Fruit fly (Drosophila melanogaster) whole organism, embryonic: ENCODE measurements around the gene CG14721.

Experiments
- Ada2b ChIP-seq: fragments of 200-800 bp; sonication (Bioruptor generic); IDR thresholded peaks from 2 replicates; pipeline ENCODE4 v1.3.6; 2022; ENCODE audit warnings: missing biosample characterization, missing genetic modification characterization
- Adf1 ChIP-seq: fragments of 200-800 bp; sonication (Bioruptor generic); IDR thresholded peaks from 2 replicates; pipeline ENCODE4 v1.3.6; 2022; ENCODE audit warnings: missing biosample characterization, missing genetic modification characterization
- Antp ChIP-seq: fragments of 200-800 bp; sonication (Bioruptor generic); optimal IDR thresholded peaks from 3 replicates; lab custom pipeline; 2016; ENCODE audit warnings: missing biosample characterization, missing genetic modification characterization
- CG1233 ChIP-seq: fragments of 200-800 bp; sonication (Bioruptor generic); optimal IDR thresholded peaks from 4 replicates; lab custom pipeline; 2018; ENCODE audit warnings: missing biosample characterization, mild to moderate bottlenecking, missing genetic modification characterization
- CG12659 ChIP-seq: fragments of 200-800 bp; sonication (Bioruptor generic); optimal IDR thresholded peaks from 3 replicates; lab custom pipeline; 2017; ENCODE audit warnings: mild to moderate bottlenecking, missing biosample characterization, missing genetic modification reagents, missing genetic modification characterization
- CG12769 ChIP-seq: fragments of 200-800 bp; sonication (Bioruptor generic); optimal IDR thresholded peaks from 2 replicates; lab custom pipeline; 2019; ENCODE audit warnings: missing biosample characterization, mild to moderate bottlenecking, missing genetic modification characterization, moderate library complexity
- CG15011 ChIP-seq: fragments of 200-800 bp; sonication (Bioruptor generic); optimal IDR thresholded peaks from 3 replicates; lab custom pipeline; 2018; ENCODE audit warnings: missing biosample characterization, mild to moderate bottlenecking, missing genetic modification characterization
- CG15073 ChIP-seq: fragments of 200-800 bp; sonication (Bioruptor generic); optimal IDR thresholded peaks from 2 replicates; lab custom pipeline; 2016; ENCODE audit warnings: missing biosample characterization, missing genetic modification characterization
- CG15601 ChIP-seq: fragments of 200-800 bp; sonication (Bioruptor generic); optimal IDR thresholded peaks from 3 replicates; lab custom pipeline; 2019; ENCODE audit warnings: missing biosample characterization, mild to moderate bottlenecking, missing genetic modification characterization, moderate library complexity
- CG16779 ChIP-seq: fragments of 200-800 bp; sonication (Bioruptor generic); IDR thresholded peaks from 2 replicates; pipeline ENCODE4 v1.3.6; 2022; ENCODE audit warnings: missing biosample characterization, missing genetic modification characterization
- CG16813 ChIP-seq: fragments of 200-800 bp; sonication (Bioruptor generic); IDR thresholded peaks from 3 replicates; pipeline ENCODE4 v1.3.6; 2022; ENCODE audit warnings: missing biosample characterization, missing genetic modification characterization; ENCODE audit not compliant: partially characterized antibody
- CG18011 ChIP-seq: fragments of 200-800 bp; sonication (Bioruptor generic); optimal IDR thresholded peaks from 2 replicates; lab custom pipeline; 2017; ENCODE audit warnings: missing biosample characterization, missing genetic modification characterization, mild to moderate bottlenecking, moderate library complexity, missing genotype
- CG18619 ChIP-seq: fragments of 200-800 bp; sonication (Bioruptor generic); optimal IDR thresholded peaks from 3 replicates; lab custom pipeline; 2017; ENCODE audit warnings: missing biosample characterization, mild to moderate bottlenecking, missing genetic modification characterization
- CG30431 ChIP-seq: fragments of 200-800 bp; sonication (Bioruptor generic); optimal IDR thresholded peaks from 2 replicates; lab custom pipeline; 2017; ENCODE audit warnings: missing biosample characterization, missing genetic modification characterization
- CG31388 ChIP-seq: fragments of 200-800 bp; sonication (Bioruptor generic); optimal IDR thresholded peaks from 2 replicates; lab custom pipeline; 2016; ENCODE audit warnings: missing biosample characterization, missing genetic modification characterization
- CG32532 ChIP-seq: fragments of 200-800 bp; sonication (Bioruptor generic); IDR thresholded peaks from 2 replicates; pipeline ENCODE4 v1.3.6; 2022; ENCODE audit warnings: missing biosample characterization, missing genetic modification characterization
- CG3847 ChIP-seq: fragments of 200-800 bp; sonication (Bioruptor generic); IDR thresholded peaks from 2 replicates; pipeline ENCODE4 v1.3.6; 2022; ENCODE audit warnings: missing biosample characterization, missing genetic modification characterization
- CG4404 ChIP-seq: fragments of 200-800 bp; sonication (Bioruptor generic); IDR thresholded peaks from 2 replicates; pipeline ENCODE4 v1.3.6; 2022; ENCODE audit warnings: missing biosample characterization, missing genetic modification characterization
- CG5180 ChIP-seq: fragments of 200-800 bp; sonication (Bioruptor generic); optimal IDR thresholded peaks from 3 replicates; lab custom pipeline; 2017; ENCODE audit warnings: missing biosample characterization, missing genetic modification characterization, mild to moderate bottlenecking, moderate library complexity, missing genetic modification reagents
- CG5953 ChIP-seq: fragments of 200-800 bp; sonication (Bioruptor generic); IDR thresholded peaks from 2 replicates; pipeline ENCODE4 v1.3.6; 2022; ENCODE audit warnings: missing biosample characterization, missing genetic modification characterization
- CG6813 ChIP-seq: fragments of 200-800 bp; sonication (Bioruptor generic); optimal IDR thresholded peaks from 2 replicates; lab custom pipeline; 2017; ENCODE audit warnings: missing biosample characterization, missing genetic modification characterization, mild to moderate bottlenecking, moderate library complexity, missing genetic modification reagents
- CkIIα-i1 ChIP-seq: fragments of 200-800 bp; sonication (Bioruptor generic); IDR thresholded peaks from 2 replicates; pipeline ENCODE4 v1.3.6; 2022; ENCODE audit warnings: missing biosample characterization, missing genetic modification characterization
- CrebB ChIP-seq: fragments of 200-800 bp; sonication (Bioruptor generic); optimal IDR thresholded peaks from 3 replicates; lab custom pipeline; 2018; ENCODE audit warnings: missing biosample characterization, mild to moderate bottlenecking, missing genetic modification characterization
- Dfd ChIP-seq, 2 experiments: fragments of >200 bp; optimal IDR thresholded peaks; 2 replicates each; lab custom pipeline; 2017; ENCODE audit warnings: missing biosample characterization in 2 of 2, missing genetic modification characterization in 2 of 2
- Dip2 ChIP-seq: fragments of 200-800 bp; sonication (Bioruptor generic); IDR thresholded peaks from 2 replicates; pipeline ENCODE4 v1.3.6; 2022; ENCODE audit warnings: missing biosample characterization, missing genetic modification characterization
- E2f2 ChIP-seq: fragments of 200-800 bp; sonication (Bioruptor generic); IDR thresholded peaks from 2 replicates; pipeline ENCODE4 v1.3.6; 2022; ENCODE audit warnings: missing biosample characterization, missing genetic modification characterization
- ERR ChIP-seq: fragments of 200-800 bp; sonication (Bioruptor generic); optimal IDR thresholded peaks from 2 replicates; lab custom pipeline; 2016; ENCODE audit warnings: missing biosample characterization, missing genetic modification characterization
- Fer1 ChIP-seq: fragments of 200-800 bp; sonication (Bioruptor generic); optimal IDR thresholded peaks from 2 replicates; lab custom pipeline; 2017; ENCODE audit warnings: missing biosample characterization, mild to moderate bottlenecking, missing genetic modification characterization
- NfI ChIP-seq: fragments of 200-800 bp; sonication (Bioruptor generic); optimal IDR thresholded peaks from 3 replicates; lab custom pipeline; 2018; ENCODE audit warnings: missing biosample characterization, mild to moderate bottlenecking, missing genetic modification characterization, moderate library complexity
- Optix ChIP-seq: fragments of 200-800 bp; sonication (Bioruptor generic); IDR thresholded peaks from 3 replicates; pipeline ENCODE4 v1.3.6; 2022; ENCODE audit warnings: missing biosample characterization, missing genetic modification characterization
- Xrp1 ChIP-seq: fragments of 200-800 bp; sonication (Bioruptor generic); IDR thresholded peaks from 2 replicates; pipeline ENCODE4 v1.3.6; 2022; ENCODE audit warnings: missing biosample characterization, missing genetic modification characterization
- amos ChIP-seq: fragments of 200-800 bp; sonication (Bioruptor generic); IDR thresholded peaks from 2 replicates; pipeline ENCODE4 v1.3.6; 2022; ENCODE audit warnings: missing biosample characterization, missing genetic modification characterization; ENCODE audit not compliant: partially characterized antibody
- ato ChIP-seq: fragments of 200-800 bp; sonication (Bioruptor generic); IDR thresholded peaks from 2 replicates; pipeline ENCODE4 v1.3.6; 2022; ENCODE audit warnings: missing biosample characterization, missing genetic modification characterization; ENCODE audit not compliant: partially characterized antibody
- ci ChIP-seq: fragments of 200-800 bp; sonication (Bioruptor generic); IDR thresholded peaks from 3 replicates; pipeline ENCODE4 v1.3.6; 2022; ENCODE audit warnings: missing biosample characterization, missing genetic modification characterization
- disco-r ChIP-seq: fragments of 200-800 bp; sonication (Bioruptor generic); optimal IDR thresholded peaks from 2 replicates; lab custom pipeline; 2016; ENCODE audit warnings: missing biosample characterization, missing genetic modification characterization
- dm ChIP-seq: fragments of 200-800 bp; sonication (Bioruptor generic); optimal IDR thresholded peaks from 3 replicates; lab custom pipeline; 2016; ENCODE audit warnings: missing biosample characterization, missing genetic modification characterization
- ftz-f1 ChIP-seq: fragments of 200-800 bp; sonication (Bioruptor generic); optimal IDR thresholded peaks from 2 replicates; lab custom pipeline; 2016; ENCODE audit warnings: missing biosample characterization, missing genetic modification characterization
- hth ChIP-seq: fragments of >200 bp; optimal IDR thresholded peaks from 2 replicates; lab custom pipeline; 2017; ENCODE audit warnings: inconsistent platforms
- lov ChIP-seq, 2 experiments: fragments of 200-800 bp in 1 of 2; fragments of >200 bp in 1 of 2; sonication (Bioruptor generic) in 1 of 2; IDR thresholded peaks in 1 of 2; optimal IDR thresholded peaks in 1 of 2; 2 replicates in 1 of 2; 3 replicates in 1 of 2; pipeline versions ENCODE4 v1.3.6 to Lab custom; 2017 to 2022; ENCODE audit warnings: missing biosample characterization in 1 of 2, missing genetic modification characterization in 1 of 2
- mld ChIP-seq: fragments of 200-800 bp; sonication (Bioruptor generic); IDR thresholded peaks from 3 replicates; pipeline ENCODE4 v1.3.6; 2022; ENCODE audit warnings: missing biosample characterization, missing genetic modification characterization; ENCODE audit not compliant: partially characterized antibody
- onecut ChIP-seq: fragments of 200-800 bp; sonication (Bioruptor generic); IDR thresholded peaks from 2 replicates; pipeline ENCODE4 v1.3.6; 2022; ENCODE audit warnings: missing biosample characterization, missing genetic modification characterization
- p53 ChIP-seq: fragments of 200-800 bp; sonication (Bioruptor generic); optimal IDR thresholded peaks from 2 replicates; lab custom pipeline; 2016; ENCODE audit warnings: missing biosample characterization, missing genetic modification characterization
- repo ChIP-seq: fragments of 200-800 bp; sonication (Bioruptor generic); optimal IDR thresholded peaks from 2 replicates; lab custom pipeline; 2016; ENCODE audit warnings: missing biosample characterization, missing genetic modification characterization
- sens ChIP-seq: fragments of 200-800 bp; sonication (Bioruptor generic); peaks from one replicate; lab custom pipeline; 2016; ENCODE audit warnings: missing biosample characterization, missing genetic modification characterization
- sim ChIP-seq: fragments of 200-800 bp; sonication (Bioruptor generic); IDR thresholded peaks from 2 replicates; pipeline ENCODE4 v1.3.6; 2022; ENCODE audit warnings: missing biosample characterization, missing genetic modification characterization
- so ChIP-seq: fragments of 200-800 bp; sonication (Bioruptor generic); IDR thresholded peaks from 3 replicates; pipeline ENCODE4 v1.3.6; 2022; ENCODE audit warnings: missing biosample characterization, missing genetic modification characterization
- sqz ChIP-seq: fragments of 200-800 bp; sonication (Bioruptor generic); optimal IDR thresholded peaks from 3 replicates; lab custom pipeline; 2018; ENCODE audit warnings: missing biosample characterization, mild to moderate bottlenecking, missing genetic modification characterization
- usp ChIP-seq: fragments of >200 bp; optimal IDR thresholded peaks from 2 replicates; lab custom pipeline; 2017; ENCODE audit warnings: missing biosample characterization, missing genetic modification characterization
- vfl ChIP-seq: fragments of 200-800 bp; sonication (Bioruptor generic); optimal IDR thresholded peaks from 2 replicates; lab custom pipeline; 2016; ENCODE audit warnings: missing biosample characterization, missing genetic modification characterization
- wek ChIP-seq: fragments of 200-800 bp; sonication (Bioruptor generic); optimal IDR thresholded peaks from 3 replicates; lab custom pipeline; 2018; ENCODE audit warnings: missing biosample characterization, mild to moderate bottlenecking, missing genetic modification characterization, moderate library complexity
- zen2 ChIP-seq: fragments of 200-800 bp; sonication (Bioruptor generic); IDR thresholded peaks from 3 replicates; pipeline ENCODE4 v1.3.6; 2022; ENCODE audit warnings: missing biosample characterization, missing genetic modification characterization; ENCODE audit not compliant: partially characterized antibody

The CG14721 gene

dm6 chr3R:11758507-11759184, 23.4 kb downstream of the CG14721 start (continued):
- TF ChIP-seq sqz (GFP tag; lab: Kevin White, UChicago) (peak; percentile 20), so (GFP tag; lab: Robert Waterston, UW) (no peak), amos (GFP tag; lab: Robert Waterston, UW) (no peak), CG15073 (GFP tag; lab: Kevin White, UChicago) (no peak), Xrp1 (no peak), mld (GFP tag; lab: Robert Waterston, UW) (no peak), E2f2 (GFP tag; lab: Robert Waterston, UW) (no peak), Adf1 (GFP tag; lab: Robert Waterston, UW) (no peak), CG32532 (GFP tag; lab: Robert Waterston, UW) (no peak), disco-r (GFP tag; lab: Kevin White, UChicago) (no peak), CG18011 (no peak), CG3847 (GFP tag; lab: Robert Waterston, UW) (no peak), CG5953 (GFP tag; lab: Robert Waterston, UW) (no peak), CG15011 (peak; percentile 17), NfI (no peak), sens (GFP tag; lab: Kevin White, UChicago) (peak; percentile 10), CG15601 (tag; lab: Kevin White, UChicago) (no peak), CrebB (tag; lab: Kevin White, UChicago) (no peak), CG16779 (GFP tag; lab: Robert Waterston, UW) (no peak), CkIIα-i1 (GFP tag; lab: Robert Waterston, UW) (no peak), lov (optimal IDR thresholded peaks at IDR 0.05; lab: Kevin White, UChicago) (no peak), lov (GFP tag; IDR thresholded peaks at IDR 0.05; lab: Robert Waterston, UW) (no peak), CG4404 (no peak), CG12659 (GFP tag; lab: Kevin White, UChicago) (peak; percentile 45), CG30431 (GFP tag; lab: Kevin White, UChicago) (no peak), Fer1 (GFP tag; lab: Kevin White, UChicago) (no peak), ci (no peak), repo (no peak), wek (GFP tag; lab: Kevin White, UChicago) (no peak), Optix (GFP tag; lab: Robert Waterston, UW) (no peak), CG1233 (GFP tag; lab: Kevin White, UChicago) (peak; percentile 4), ERR (GFP tag; lab: Kevin White, UChicago) (no peak), zen2 (GFP tag; lab: Robert Waterston, UW) (no peak), sim (GFP tag; lab: Robert Waterston, UW) (no peak), p53 (GFP tag; lab: Kevin White, UChicago) (no peak), Antp (GFP tag; lab: Kevin White, UChicago) (no peak), CG12769 (peak; percentile 41), Dip2 (no peak), ftz-f1 (GFP tag; lab: Kevin White, UChicago) (no peak), CG6813 (peak; percentile 31), CG18619 (GFP tag; lab: Kevin White, UChicago) (peak; percentile 35), usp (GFP tag; lab: Kevin White, UChicago) (no peak), hth (lab: Kevin White, UChicago) (no peak), CG5180 (GFP tag; lab: Kevin White, UChicago) (no peak), vfl (GFP tag; lab: Kevin White, UChicago) (no peak), CG31388 (GFP tag; lab: Kevin White, UChicago) (no peak), ato (no peak), onecut (GFP tag; lab: Robert Waterston, UW) (peak; percentile 10; the same call in 1 of the 2 replicates), Ada2b (GFP tag; lab: Robert Waterston, UW) (no peak), dm (no peak), Dfd (GFP tag; optimal IDR thresholded peaks at IDR 0.05; lab: Kevin White, UChicago) (no peak), CG16813 (GFP tag; lab: Robert Waterston, UW) (no peak)
